Fruit fly (Drosophila melanogaster): ENCODE measurements around the gene Fancd2.

The Fancd2 gene

DNA sequence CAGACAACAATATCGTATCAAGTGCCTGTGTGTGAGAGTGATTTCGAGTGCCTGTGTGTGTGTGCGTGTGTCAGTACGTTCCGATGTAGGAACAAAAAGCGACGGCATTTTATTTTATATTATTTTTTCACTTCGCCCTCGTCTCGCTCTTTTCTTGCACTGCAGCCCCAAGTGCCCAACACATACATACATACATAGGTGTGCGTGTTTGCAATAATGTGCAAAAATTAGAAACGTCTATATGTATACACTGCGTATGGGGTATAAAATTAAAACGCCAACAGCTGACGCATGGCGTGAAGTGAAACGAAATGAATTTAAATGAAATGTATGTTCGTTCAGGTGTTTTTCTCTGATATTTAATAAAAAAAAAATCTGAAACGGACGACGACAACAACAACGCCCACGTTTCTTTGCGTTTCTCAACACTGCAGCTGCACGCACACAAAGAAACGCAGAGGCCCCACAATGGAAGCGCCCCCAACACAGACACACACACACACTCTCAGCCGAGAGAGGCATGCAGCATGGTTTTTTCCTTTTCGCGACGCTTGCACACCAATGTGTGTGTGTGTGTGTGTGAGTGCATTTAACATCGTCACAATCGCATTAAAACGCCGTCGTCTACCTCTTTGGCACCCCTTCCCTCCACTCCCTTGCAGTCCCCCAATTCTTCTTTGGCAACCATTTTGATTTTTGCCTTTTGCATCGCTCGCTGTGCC, 32.1 kb downstream of the Fancd2 start:
- TF ChIP-seq noc (tag; optimal IDR thresholded peaks at IDR 0.05) = no peak

DNA sequence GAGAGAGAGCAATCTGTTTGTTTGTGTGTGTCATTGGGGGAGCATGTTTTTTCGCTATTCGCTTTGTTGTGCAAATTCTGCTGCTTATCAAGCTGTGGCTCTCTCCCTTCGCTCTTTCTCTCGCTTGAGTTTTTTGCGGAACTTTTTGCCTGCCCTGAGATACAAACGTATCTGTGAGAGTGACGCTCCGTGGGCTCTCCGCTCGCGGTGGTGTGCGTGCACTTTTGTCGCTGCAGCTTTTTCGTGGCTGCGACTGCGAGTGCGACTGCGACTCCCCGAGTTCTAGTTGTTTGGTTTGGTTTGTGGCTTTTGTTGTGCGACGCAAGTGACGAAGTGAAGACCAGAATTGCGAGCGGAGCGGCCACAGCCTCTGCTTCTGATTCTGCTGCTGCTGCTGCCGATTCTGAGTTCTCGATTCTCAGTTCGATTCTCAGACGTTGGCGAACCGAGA, 33.3 kb downstream of the Fancd2 start:
- no peak for TF ChIP-seq noc (tag; optimal IDR thresholded peaks at IDR 0.05)

DNA sequence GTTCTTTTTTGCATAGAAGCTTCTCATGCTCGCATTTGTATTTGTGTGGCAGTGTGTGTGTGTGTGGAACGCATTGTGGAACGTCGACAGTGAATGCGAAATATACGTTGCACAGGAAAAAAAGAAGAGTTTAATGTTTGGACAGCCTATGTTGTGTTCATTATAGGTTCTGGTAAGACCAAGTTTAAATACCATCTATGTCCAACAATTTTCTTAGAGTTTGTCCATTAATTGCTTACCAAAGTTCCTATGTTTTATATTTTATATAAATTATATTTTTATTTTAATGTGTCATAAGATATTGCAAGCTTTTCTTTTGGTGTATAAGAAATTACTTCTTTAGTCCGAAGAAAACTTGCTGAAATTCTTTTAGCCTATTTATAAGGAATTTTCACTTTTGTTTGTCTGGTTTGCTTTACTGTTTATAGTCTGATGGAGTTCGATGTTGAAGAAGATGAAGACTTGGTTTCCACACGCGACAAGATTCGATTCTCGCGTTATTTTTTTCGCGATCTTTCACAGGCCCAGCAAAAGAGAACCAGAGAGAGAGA, 33.8 kb downstream of the Fancd2 start:
- TF ChIP-seq noc (tag; optimal IDR thresholded peaks at IDR 0.05) = peak; percentile 35

DNA sequence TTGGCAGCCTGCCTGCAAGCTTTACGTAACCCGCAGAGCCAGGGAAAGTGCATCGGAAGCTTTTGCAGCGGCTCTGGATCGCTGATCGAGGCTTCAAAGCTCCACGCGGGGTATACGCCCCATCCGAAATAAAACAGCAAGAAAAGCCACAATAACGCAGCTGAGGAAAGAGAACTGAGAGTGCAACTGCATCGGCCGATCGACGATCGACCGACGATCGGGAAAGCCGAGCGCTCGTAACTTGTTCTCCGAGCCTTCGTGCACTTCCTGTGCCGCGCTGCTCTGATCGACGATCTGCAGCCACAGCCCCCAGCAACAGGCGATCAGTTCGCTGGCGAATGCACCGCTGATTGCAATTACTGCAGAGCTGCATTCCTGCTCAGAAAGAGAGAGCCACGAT, 36.0 kb downstream of the Fancd2 start:
- no peak for TF ChIP-seq noc (tag; optimal IDR thresholded peaks at IDR 0.05)

DNA sequence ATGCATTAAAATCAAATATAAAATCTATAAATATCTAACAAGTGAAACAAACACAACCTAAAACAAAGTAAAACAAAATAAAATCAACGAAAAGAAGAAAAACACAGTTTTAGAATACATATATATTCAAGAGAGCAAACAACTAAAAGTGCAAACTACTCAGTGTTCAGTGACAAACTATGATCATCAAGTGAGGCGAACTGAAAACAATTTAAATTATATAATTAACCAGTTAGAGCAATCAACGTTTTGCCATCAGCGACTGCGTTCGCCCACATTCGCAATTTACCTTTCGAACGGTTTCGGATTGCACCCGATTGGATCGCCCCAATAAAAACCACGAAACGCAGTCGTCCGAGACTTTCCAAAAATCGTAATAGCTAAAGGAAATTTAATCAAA, 36.4 kb downstream of the Fancd2 start:
- no peak for TF ChIP-seq noc (tag; optimal IDR thresholded peaks at IDR 0.05)

DNA sequence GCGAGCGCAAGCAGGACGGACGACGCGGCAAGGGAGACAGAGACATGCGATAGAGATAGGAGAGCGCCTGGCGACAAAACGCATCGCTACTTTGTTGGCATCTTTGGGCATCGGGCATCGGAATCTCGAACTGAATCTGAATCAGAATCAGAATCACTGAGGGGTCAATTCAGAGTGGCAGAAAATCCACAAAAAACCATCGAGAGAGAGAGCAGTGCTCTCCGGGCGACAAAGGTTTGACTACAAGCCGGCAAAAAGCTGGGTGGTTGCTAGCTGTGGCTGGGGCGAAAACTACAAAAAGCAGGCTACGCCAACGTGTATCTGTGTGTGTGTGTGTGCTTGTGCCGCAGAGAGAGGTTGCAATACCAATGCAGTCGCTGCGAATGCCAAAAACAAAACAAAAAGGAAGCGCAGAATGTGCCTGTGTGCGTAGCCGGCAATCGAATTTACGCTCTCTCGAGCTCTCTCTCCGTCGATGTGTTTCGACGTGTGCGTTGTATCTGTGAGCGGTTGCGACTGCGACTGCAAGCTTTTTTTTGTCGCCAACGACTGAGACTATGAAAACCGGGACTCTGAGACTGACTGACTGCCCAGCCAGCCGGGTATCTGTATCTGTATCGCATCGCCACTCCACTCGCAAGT, 37.6 kb downstream of the Fancd2 start:
- no peak for TF ChIP-seq noc (tag; optimal IDR thresholded peaks at IDR 0.05)

DNA sequence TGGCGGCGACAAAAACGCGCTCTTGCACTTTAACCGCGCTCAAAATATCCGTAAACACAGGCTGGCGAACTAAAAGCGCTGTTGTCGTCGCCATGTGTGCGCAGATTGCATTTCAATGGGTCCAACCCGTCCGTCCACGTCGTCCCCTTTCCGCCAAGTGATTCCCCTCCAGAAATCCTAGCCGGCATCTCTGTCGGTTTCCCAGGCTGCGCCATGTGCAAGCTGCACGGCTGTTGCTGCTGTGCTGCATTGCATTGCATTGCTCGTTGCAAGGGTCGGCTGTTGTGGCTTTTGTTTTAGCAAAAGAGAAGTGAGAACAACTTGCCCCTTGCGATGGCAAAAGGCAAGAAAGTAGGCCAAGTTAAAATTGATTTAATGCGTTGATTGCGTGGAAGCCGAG, 41.9 kb downstream of the Fancd2 start:
- no peak for TF ChIP-seq noc (tag; optimal IDR thresholded peaks at IDR 0.05)

DNA sequence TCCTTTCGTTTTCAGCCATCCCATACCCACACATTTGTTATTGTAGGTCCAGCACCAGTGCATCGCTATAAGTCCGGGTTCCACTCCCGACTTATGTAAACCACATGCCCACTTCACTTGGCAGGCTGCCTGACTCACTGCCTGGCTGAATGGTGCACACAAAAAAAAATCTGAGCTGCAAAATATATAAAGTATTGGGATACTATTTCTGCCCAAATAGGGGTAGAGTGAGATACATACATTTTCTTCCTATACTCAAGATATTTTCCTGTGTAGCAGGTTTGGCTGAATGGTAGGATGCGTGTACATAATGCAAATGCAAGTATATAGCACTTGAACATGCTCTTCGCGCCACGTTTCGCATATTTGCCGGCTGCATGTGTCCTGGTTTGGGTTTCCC, 42.8 kb downstream of the Fancd2 start:
- TF ChIP-seq noc (tag; optimal IDR thresholded peaks at IDR 0.05) = no peak

DNA sequence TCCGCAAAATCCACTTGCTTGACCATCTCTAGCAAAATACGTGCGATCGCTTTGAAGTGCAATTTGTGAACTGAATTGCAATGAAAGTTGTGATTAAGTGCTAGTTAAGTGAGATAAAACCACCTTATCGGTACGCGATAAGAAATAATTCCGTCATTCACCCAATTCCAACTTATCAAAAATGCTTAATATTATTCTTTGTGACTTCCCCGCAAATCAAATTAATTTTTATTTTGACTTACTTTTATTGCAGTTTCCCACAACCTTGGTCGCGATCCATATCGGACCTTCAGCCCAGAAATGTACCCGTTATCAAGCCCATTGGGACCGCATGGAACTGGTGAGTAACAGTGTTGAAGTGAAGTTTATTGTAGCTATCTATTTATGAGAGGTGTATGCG, 43.4 kb downstream of the Fancd2 start, which contains the start of gene Takl1:
Gene Takl1 (minus strand): TSS at position 59 of the 400 bp plus-strand sequence.
- no peak for TF ChIP-seq noc (tag; optimal IDR thresholded peaks at IDR 0.05)

DNA sequence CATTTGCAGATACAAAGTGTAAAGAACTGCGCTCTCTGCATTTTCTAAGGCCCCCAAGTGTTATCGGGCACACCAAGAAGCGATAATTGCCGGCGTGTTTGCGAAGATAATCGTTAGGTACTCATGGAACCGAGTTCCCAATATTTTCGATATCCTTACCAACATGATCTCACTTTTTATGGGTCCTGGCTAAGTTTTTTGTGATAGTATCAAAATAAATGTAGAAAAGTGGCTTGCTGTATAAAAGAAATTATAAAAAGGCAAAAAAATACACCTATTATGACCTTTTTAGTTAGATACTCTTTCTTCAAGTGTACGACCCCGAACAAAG, 49.9 kb downstream of the Fancd2 start:
- no peak for TF ChIP-seq noc (tag; optimal IDR thresholded peaks at IDR 0.05)

DNA sequence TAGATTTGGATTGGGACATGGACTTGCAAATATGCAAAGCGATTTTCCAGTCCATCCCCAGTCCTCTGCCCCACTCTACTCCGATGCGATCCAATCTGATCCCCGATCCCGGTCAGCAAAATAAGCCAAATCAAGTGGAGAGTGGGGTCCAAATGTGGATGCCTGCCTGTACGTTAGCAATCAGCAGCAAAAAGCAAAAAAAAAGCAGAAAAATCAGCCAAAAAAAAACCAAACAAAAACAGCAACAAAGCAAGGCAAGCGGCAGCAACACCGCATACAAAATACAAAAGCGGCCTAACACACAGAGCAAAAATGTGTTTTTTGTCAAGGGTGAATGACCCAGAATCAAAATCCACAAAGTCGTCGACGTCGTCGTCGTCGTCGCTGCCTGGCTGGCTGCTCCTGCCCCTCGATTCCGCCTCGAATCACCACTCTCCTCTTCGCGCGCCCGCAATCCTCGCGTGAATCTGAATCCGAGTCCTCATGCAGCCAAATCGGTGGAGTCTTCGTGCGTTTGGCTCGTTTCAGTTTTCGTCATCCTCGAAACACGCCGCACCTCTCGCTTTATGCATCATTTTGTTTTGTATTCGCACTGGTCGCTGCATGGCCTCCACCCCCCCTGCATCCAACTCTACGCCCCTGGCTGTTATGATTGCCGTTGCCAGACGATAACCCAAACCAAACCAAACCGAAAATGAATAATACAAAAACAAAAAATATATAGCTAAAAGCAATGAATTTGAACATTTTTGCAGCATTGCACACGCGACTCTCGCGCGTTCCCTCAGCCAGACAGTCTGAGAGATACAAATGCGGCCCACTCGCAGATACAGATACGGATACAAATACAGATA, 50.5 kb downstream of the Fancd2 start:
- no peak for TF ChIP-seq noc (tag; optimal IDR thresholded peaks at IDR 0.05)

DNA sequence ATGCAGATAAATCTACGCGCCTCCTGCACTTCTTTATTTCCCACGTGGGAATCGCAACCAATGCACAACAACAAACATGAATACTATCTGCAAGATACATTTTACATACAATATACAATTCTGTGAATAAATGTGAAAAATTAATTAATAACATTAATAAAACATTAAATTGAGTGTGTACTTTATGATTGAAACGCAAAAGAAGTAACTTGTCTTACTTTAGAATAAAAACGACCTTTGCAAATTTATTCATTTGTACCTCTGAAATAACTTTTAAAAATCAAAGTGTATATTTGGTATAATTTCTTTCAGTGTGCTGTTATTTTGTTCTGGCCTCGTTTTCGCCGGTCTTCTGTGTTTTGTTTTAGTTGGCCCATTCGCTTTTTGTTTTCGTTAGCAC, 51.9 kb downstream of the Fancd2 start:
- no peak for TF ChIP-seq noc (tag; optimal IDR thresholded peaks at IDR 0.05)

DNA sequence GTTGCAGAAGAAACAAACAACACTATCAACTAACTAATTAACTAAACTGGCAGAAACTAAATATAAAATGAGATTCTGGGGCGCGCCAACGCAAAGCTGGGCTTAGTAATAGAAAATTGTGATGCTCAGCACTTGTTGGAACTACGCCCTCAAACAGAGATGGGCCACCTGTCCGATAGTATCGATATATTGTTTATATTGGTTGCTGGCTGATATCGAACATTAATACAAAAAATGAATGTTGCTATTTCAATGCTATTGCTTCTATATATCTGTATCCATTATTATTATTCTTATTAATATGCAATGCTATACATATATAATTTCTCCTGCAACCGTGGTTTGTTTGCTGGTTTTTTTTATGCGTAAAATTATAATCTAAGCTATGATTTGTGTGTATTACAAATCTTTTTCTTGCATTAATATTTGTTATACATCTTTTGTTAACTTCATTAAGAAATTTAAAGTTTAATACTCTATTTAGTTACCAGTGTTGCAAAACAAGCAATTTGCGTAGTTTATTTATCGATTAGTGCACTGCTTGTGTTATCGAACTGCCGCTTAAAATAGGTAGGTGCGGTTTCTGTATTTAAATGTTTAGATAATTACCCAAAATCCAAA, 53.7 kb downstream of the Fancd2 start, which contains the start of gene CG31195:
Gene CG31195 (minus strand): TSS at position 195 of the 621 bp plus-strand sequence.
- no peak for TF ChIP-seq noc (tag; optimal IDR thresholded peaks at IDR 0.05)

Data from whole organism, larva.